Worm (Caenorhabditis elegans): ENCODE measurements around the gene ZC416.2.

ZC416.2 gene

DNA sequence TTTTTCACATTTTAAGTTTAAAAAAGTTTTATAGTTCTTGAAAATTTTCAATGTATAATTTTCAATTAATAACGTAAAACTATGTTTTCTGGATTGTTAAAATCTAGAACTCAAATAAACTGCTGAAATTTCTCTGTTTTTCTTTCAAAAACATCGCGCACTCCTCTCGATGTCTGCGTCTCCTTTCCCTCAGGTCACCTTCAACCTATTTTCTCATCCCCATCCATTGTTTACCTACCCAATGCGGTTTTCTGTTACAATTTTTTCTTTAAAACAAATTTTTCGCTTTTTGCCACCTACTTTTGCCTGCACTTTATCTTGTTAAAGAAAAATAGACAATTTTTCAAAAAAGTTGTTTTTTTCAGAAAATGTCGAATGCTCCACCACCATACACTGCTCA is at the start of gene ZC416.2:
ZC416.2 (plus strand) TSS at position 366 of the 400 bp plus-strand sequence.
- TF ChIP-seq dmd-6 (GFP tag; IDR thresholded peaks at IDR 0.05) (no peak), ceh-62 (tag; optimal IDR thresholded peaks at IDR 0.05) (no peak), lsy-2 (tag; optimal IDR thresholded peaks at IDR 0.05) (peak in 1 of 2 experiments; percentile 3), pha-4 (GFP tag; IDR thresholded peaks at IDR 0.05) (no peak), pha-4 (tag; optimal IDR thresholded peaks at IDR 0.05) (no peak), spr-1 (tag; optimal IDR thresholded peaks at IDR 0.05) (no peak), F37D6.2 (tag; optimal IDR thresholded peaks at IDR 0.05) (no peak), ceh-28 (tag; optimal IDR thresholded peaks at IDR 0.05) (no peak), nhr-28 (tag; optimal IDR thresholded peaks at IDR 0.05) (peak; percentile 3), nhr-10 (tag; optimal IDR thresholded peaks at IDR 0.05) (no peak)

DNA sequence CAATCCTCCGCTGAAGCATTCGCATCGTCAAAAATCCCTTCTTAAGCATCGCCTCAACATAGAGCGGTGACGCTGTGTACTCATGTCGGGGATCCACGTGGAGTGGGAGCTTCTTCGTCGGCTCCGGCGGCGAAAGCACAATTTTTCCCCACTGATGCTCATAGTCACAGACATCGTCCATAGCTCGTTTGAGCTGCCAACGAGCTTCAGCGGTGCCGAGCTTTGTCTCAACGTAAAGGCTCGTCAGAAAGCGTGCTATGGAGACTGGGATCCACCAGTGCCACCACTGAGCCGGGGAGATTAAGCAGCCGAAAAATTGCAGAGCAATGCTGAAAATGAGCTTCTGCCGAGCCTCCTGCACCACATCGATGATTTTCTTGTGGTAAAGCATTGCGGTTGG is 42.6 kb upstream of the ZC416.2 start:
- TF ChIP-seq php-3 (GFP tag; IDR thresholded peaks at IDR 0.05): 0 out of 2 replicates have a peak, but pooled peaks have one; percentile 22
- TF ChIP-seq set-16 (GFP tag; IDR thresholded peaks at IDR 0.05): peak; percentile 57
- no peak for TF ChIP-seq lsy-2 (tag; optimal IDR thresholded peaks at IDR 0.05)

DNA sequence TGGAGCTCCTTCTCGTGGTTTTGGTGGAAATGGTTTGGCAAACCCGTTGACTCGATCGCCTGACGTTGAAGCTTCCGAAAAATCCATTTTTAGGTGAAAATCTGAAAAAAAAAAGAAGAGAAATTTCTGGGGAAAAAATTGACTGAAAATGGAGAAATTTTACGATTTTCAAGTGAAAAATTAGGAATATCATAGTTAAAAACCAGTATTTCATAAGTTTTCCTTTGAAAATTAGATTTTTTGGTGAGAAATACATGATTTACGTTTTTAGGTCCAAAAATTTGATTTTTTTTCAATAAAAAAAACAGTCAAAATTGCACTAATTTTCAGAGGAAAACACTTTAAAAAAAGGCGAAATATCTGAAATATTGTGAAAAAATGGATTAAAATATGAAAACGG is 39.9 kb upstream of the ZC416.2 start, which contains the start of gene taf-2:
taf-2 (minus strand) TSS at position 101 of the 400 bp plus-strand sequence.
- TF ChIP-seq daf-8 (GFP tag; IDR thresholded peaks at IDR 0.05) (no peak), unc-130 (GFP tag; optimal IDR thresholded peaks at IDR 0.05) (no peak), ZK337.2 (GFP tag; IDR thresholded peaks at IDR 0.05) (no peak), nhr-10 (tag; optimal IDR thresholded peaks at IDR 0.05) (no peak), aha-1 (tag) (peak; percentile 12), zip-11 (GFP tag; IDR thresholded peaks at IDR 0.05) (no peak), ceh-44 (GFP tag; IDR thresholded peaks at IDR 0.05) (no peak), gei-8 (GFP tag; optimal IDR thresholded peaks at IDR 0.05) (no peak)

DNA sequence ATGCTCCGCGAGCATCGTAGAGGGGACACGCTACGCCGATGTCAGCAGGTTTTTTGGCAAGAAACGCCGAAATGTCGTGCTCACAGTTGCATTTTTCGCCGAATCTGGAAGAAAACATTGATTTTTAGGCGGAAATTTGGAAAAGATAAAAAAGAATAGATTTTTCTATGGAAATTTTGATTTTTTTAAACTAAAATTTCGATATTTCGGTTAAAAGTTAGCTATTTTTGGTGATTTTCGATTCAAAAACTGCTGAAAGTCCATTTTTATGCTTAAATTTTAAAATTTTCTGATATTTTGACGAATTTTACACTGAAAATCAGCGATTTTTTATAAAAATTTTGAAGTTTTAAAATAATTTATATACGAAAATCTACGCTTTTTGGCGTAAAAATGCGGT is 36.1 kb upstream of the ZC416.2 start:
- TF ChIP-seq arid-1 (GFP tag; conservative IDR thresholded peaks at IDR 0.05): no peak
- peak in 1 of 2 experiments; percentile 97 for TF ChIP-seq unc-62 (GFP tag; optimal IDR thresholded peaks at IDR 0.05 in 1 of 2)
- no peak for TF ChIP-seq unc-62 (tag; optimal IDR thresholded peaks at IDR 0.05)
- TF ChIP-seq zfp-2 (tag; optimal IDR thresholded peaks at IDR 0.05): no peak

DNA sequence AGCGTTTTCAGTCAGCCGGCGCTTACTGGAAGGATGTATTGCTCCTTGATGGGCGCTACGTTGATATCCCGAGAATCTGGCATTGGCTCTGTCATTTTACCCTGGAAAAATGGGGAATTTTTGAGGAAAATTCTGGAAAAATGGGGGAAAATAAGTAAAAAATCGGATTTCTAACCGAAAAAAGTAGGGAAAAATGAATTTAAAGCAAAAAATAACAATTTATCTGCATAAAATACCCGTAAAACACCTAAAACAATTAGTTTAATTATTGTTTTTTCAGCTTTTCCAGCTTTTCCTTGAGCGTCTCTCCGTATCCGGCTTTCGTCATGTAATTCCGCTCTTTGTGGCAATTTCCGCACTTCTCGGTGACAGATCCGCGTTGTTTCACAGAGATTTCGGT is 35.0 kb upstream of the ZC416.2 start, which contains the start of gene Y37E11B.5:
Y37E11B.5 (minus strand) TSS at position 101 of the 400 bp plus-strand sequence.
- no peak for TF ChIP-seq lin-29 (GFP tag; IDR thresholded peaks at IDR 0.05)
- no peak for TF ChIP-seq dpl-1 (GFP tag; optimal IDR thresholded peaks at IDR 0.05)
- no peak for TF ChIP-seq F37D6.2 (tag; optimal IDR thresholded peaks at IDR 0.05)
- TF ChIP-seq zag-1 (tag; optimal IDR thresholded peaks at IDR 0.05): no peak
- no peak for TF ChIP-seq daf-19 (GFP tag; conservative IDR thresholded peaks at IDR 0.05)
- no peak for TF ChIP-seq Y105C5A.15 (GFP tag; IDR thresholded peaks at IDR 0.05)
- TF ChIP-seq ceh-32 (tag; optimal IDR thresholded peaks at IDR 0.05; ENCODE audit: poor library complexity): no peak
- no peak for TF ChIP-seq spr-3 (GFP tag; optimal IDR thresholded peaks at IDR 0.05)
- no peak for TF ChIP-seq daf-16 (GFP tag; optimal IDR thresholded peaks at IDR 0.05)
- TF ChIP-seq daf-16 (tag; optimal IDR thresholded peaks at IDR 0.05): no peak
- TF ChIP-seq lin-38 (GFP tag; IDR thresholded peaks at IDR 0.05): no peak
- no peak for TF ChIP-seq Y5F2A.4 (GFP tag; optimal IDR thresholded peaks at IDR 0.05)
- no peak for TF ChIP-seq zip-11 (GFP tag; IDR thresholded peaks at IDR 0.05)
- no peak for TF ChIP-seq tra-1 (GFP tag; IDR thresholded peaks at IDR 0.05)
- no peak for TF ChIP-seq ceh-44 (GFP tag; IDR thresholded peaks at IDR 0.05)
- TF ChIP-seq hif-1 (tag; optimal IDR thresholded peaks at IDR 0.05): no peak
- no peak for TF ChIP-seq nhr-6 (tag; optimal IDR thresholded peaks at IDR 0.05)

Measured in whole organism, L4 larva.